Worm (Caenorhabditis elegans) whole organism, L2 larva: Measurements from ENCODE around the gene twk-13.
A peak's percentile ranks its signal among the peaks of the same experiment; 100 is the strongest.

ENCODE experiments used
- C34F6.9 ChIP-seq: fragments of 150-350 bp; optimal IDR thresholded peaks from 2 replicates; lab custom pipeline; 2014; ENCODE audit warnings: missing biosample characterization, missing genetic modification characterization
- F13H6.1 ChIP-seq: sonication (generic microtip); optimal IDR thresholded peaks from 2 replicates; lab custom pipeline; 2016; ENCODE audit warnings: missing genetic modification characterization, missing compliant biosample characterization
- R02D3.7 ChIP-seq: fragments of 150-350 bp; optimal IDR thresholded peaks from 2 replicates; lab custom pipeline; 2014; ENCODE audit warnings: missing biosample characterization, missing genetic modification characterization
- Y55F3AM.14 ChIP-seq: fragments of 200-800 bp; sonication (Bioruptor generic); optimal IDR thresholded peaks from 2 replicates; lab custom pipeline; 2018; ENCODE audit warnings: mild to moderate bottlenecking, missing genetic modification characterization, missing compliant biosample characterization
- ZK546.5 ChIP-seq: sonication (generic microtip); optimal IDR thresholded peaks from 2 replicates; lab custom pipeline; 2017; ENCODE audit warnings: missing biosample characterization, missing genetic modification characterization
- alr-1 ChIP-seq: fragments of 150-350 bp; optimal IDR thresholded peaks from 2 replicates; lab custom pipeline; 2014; ENCODE audit warnings: missing biosample characterization, missing genetic modification characterization
- aly-2 ChIP-seq: fragments of 150-350 bp; optimal IDR thresholded peaks from 2 replicates; lab custom pipeline; 2014; ENCODE audit warnings: missing biosample characterization, missing genetic modification characterization
- ama-1 ChIP-seq: fragments of 150-350 bp; optimal IDR thresholded peaks from 2 replicates; lab custom pipeline; 2018; ENCODE audit warnings: inconsistent platforms
- blmp-1 ChIP-seq: sonication (generic microtip); optimal IDR thresholded peaks from 2 replicates; lab custom pipeline; 2017; ENCODE audit warnings: missing genetic modification characterization, mild to moderate bottlenecking, missing compliant biosample characterization, antibody characterized with exemption, moderate library complexity; ENCODE audit not compliant: insufficient read depth
- ceh-16 ChIP-seq: fragments of 150-350 bp; optimal IDR thresholded peaks from 2 replicates; lab custom pipeline; 2014; ENCODE audit warnings: missing biosample characterization, missing genetic modification characterization
- ceh-82 ChIP-seq: fragments of 150-350 bp; optimal IDR thresholded peaks from 2 replicates; lab custom pipeline; 2014; ENCODE audit warnings: missing biosample characterization, missing genetic modification characterization
- crh-2 ChIP-seq: sonication (generic microtip); optimal IDR thresholded peaks from 2 replicates; lab custom pipeline; 2017; ENCODE audit warnings: missing biosample characterization, missing genetic modification characterization
- dmd-4 ChIP-seq: sonication (generic microtip); optimal IDR thresholded peaks from 2 replicates; lab custom pipeline; 2017; ENCODE audit warnings: missing biosample characterization, missing genetic modification characterization
- egl-27 ChIP-seq: sonication (generic microtip); optimal IDR thresholded peaks from 3 replicates; lab custom pipeline; 2017; ENCODE audit warnings: missing biosample characterization, missing genetic modification reagents, missing genetic modification characterization
- elt-1 ChIP-seq: fragments of 150-350 bp; optimal IDR thresholded peaks from 2 replicates; lab custom pipeline; 2014; ENCODE audit warnings: missing biosample characterization, missing genetic modification characterization
- elt-3 ChIP-seq: sonication (generic microtip); optimal IDR thresholded peaks from 2 replicates; lab custom pipeline; 2017; ENCODE audit warnings: missing biosample characterization, missing genetic modification characterization
- fos-1 ChIP-seq: fragments of 150-350 bp; optimal IDR thresholded peaks from 2 replicates; lab custom pipeline; 2014; ENCODE audit warnings: missing biosample characterization, missing genetic modification characterization
- gmeb-1 ChIP-seq: fragments of 150-350 bp; optimal IDR thresholded peaks from 2 replicates; lab custom pipeline; 2014; ENCODE audit warnings: missing biosample characterization, missing genetic modification characterization
- lin-11 ChIP-seq: fragments of 150-350 bp; sonication (generic microtip); optimal IDR thresholded peaks from 2 replicates; lab custom pipeline; 2014; ENCODE audit warnings: missing biosample characterization, missing genetic modification characterization, inconsistent platforms, mixed read lengths
- lin-13 ChIP-seq: fragments of 150-350 bp; optimal IDR thresholded peaks from 2 replicates; lab custom pipeline; 2014; ENCODE audit warnings: missing biosample characterization, missing genetic modification reagents, missing genetic modification characterization
- lin-39 ChIP-seq: fragments of 150-350 bp; optimal IDR thresholded peaks from 2 replicates; lab custom pipeline; 2014; ENCODE audit warnings: missing biosample characterization, missing genetic modification reagents, missing genetic modification characterization
- lsy-2 ChIP-seq, 2 experiments: fragments of 150-350 bp in 1 of 2; sonication (generic microtip) in 1 of 2; optimal IDR thresholded peaks; 2 replicates each; lab custom pipeline; 2014 to 2017; ENCODE audit warnings: missing biosample characterization in 2 of 2, missing genetic modification characterization in 2 of 2
- mab-5 ChIP-seq: fragments of 150-350 bp; optimal IDR thresholded peaks from 2 replicates; lab custom pipeline; 2014; ENCODE audit warnings: missing biosample characterization, missing genetic modification characterization
- mbf-1 ChIP-seq: sonication (generic microtip); optimal IDR thresholded peaks from 2 replicates; lab custom pipeline; 2017; ENCODE audit warnings: missing biosample characterization, missing genetic modification characterization
- mdl-1 ChIP-seq, 2 experiments: fragments of 150-350 bp in 1 of 2; sonication (generic microtip) in 1 of 2; optimal IDR thresholded peaks; 2 replicates each; lab custom pipeline; 2017; ENCODE audit warnings: missing biosample characterization in 2 of 2, missing genetic modification characterization in 2 of 2
- nhr-10 ChIP-seq: sonication (generic microtip); optimal IDR thresholded peaks from 2 replicates; lab custom pipeline; 2017; ENCODE audit warnings: missing biosample characterization, missing genetic modification characterization
- nhr-11 ChIP-seq: fragments of 150-350 bp; optimal IDR thresholded peaks from 2 replicates; lab custom pipeline; 2014; ENCODE audit warnings: missing biosample characterization, missing genetic modification characterization
- nhr-12 ChIP-seq: fragments of 150-350 bp; optimal IDR thresholded peaks from 2 replicates; lab custom pipeline; 2014; ENCODE audit warnings: missing biosample characterization, missing genetic modification characterization
- nhr-129 ChIP-seq: fragments of 150-350 bp; optimal IDR thresholded peaks from 2 replicates; lab custom pipeline; 2014; ENCODE audit warnings: missing biosample characterization, missing genetic modification characterization
- nhr-21 ChIP-seq: fragments of 150-350 bp; optimal IDR thresholded peaks from 2 replicates; lab custom pipeline; 2014; ENCODE audit warnings: missing biosample characterization, missing genetic modification characterization
- nhr-23 ChIP-seq: fragments of 150-350 bp; optimal IDR thresholded peaks from 2 replicates; lab custom pipeline; 2014; ENCODE audit warnings: missing biosample characterization, missing genetic modification reagents, missing genetic modification characterization
- nhr-237 ChIP-seq: fragments of 150-350 bp; optimal IDR thresholded peaks from 2 replicates; lab custom pipeline; 2014; ENCODE audit warnings: missing biosample characterization, missing genetic modification characterization
- nhr-25 ChIP-seq: fragments of 150-350 bp; sonication (generic microtip); optimal IDR thresholded peaks from 3 replicates; lab custom pipeline; 2014; ENCODE audit warnings: missing biosample characterization, missing genetic modification characterization
- nhr-6 ChIP-seq: fragments of 150-350 bp; optimal IDR thresholded peaks from 2 replicates; lab custom pipeline; 2014; ENCODE audit warnings: missing biosample characterization, missing genetic modification characterization
- nhr-77 ChIP-seq: fragments of 150-350 bp; optimal IDR thresholded peaks from 2 replicates; lab custom pipeline; 2014; ENCODE audit warnings: missing biosample characterization, missing genetic modification characterization
- peb-1 ChIP-seq: fragments of 150-350 bp; optimal IDR thresholded peaks from 2 replicates; lab custom pipeline; 2014; ENCODE audit warnings: missing biosample characterization, missing genetic modification characterization
- sem-4 ChIP-seq: fragments of 150-350 bp; optimal IDR thresholded peaks from 2 replicates; lab custom pipeline; 2014; ENCODE audit warnings: missing biosample characterization, missing genetic modification reagents, missing genetic modification characterization
- skn-1 ChIP-seq: sonication (generic microtip); optimal IDR thresholded peaks from 2 replicates; lab custom pipeline; 2017; ENCODE audit warnings: missing biosample characterization, missing genetic modification characterization
- sma-3 ChIP-seq: sonication (generic microtip); optimal IDR thresholded peaks from 2 replicates; lab custom pipeline; 2016; ENCODE audit warnings: missing genetic modification reagents, missing genetic modification characterization, missing compliant biosample characterization
- sma-9 ChIP-seq, 2 experiments: fragments of 150-350 bp in 1 of 2; sonication (generic microtip) in 1 of 2; optimal IDR thresholded peaks; 2 replicates each; lab custom pipeline; 2014 to 2016; ENCODE audit warnings: missing genetic modification characterization in 2 of 2, mild to moderate bottlenecking in 1 of 2, missing biosample characterization in 1 of 2, missing compliant biosample characterization in 1 of 2, missing genetic modification reagents in 1 of 2, moderate library complexity in 1 of 2
- snpc-4 ChIP-seq: fragments of 150-350 bp; optimal IDR thresholded peaks from 2 replicates; lab custom pipeline; 2014; ENCODE audit warnings: missing biosample characterization, missing genetic modification characterization
- unc-39 ChIP-seq: fragments of 150-350 bp; optimal IDR thresholded peaks from 2 replicates; lab custom pipeline; 2014; ENCODE audit warnings: missing biosample characterization, missing genetic modification characterization
- unc-55 ChIP-seq: fragments of 150-350 bp; sonication (generic microtip); optimal IDR thresholded peaks from 3 replicates; lab custom pipeline; 2014; ENCODE audit warnings: missing biosample characterization, missing genetic modification reagents, missing genetic modification characterization
- unc-62 ChIP-seq: fragments of 150-350 bp; optimal IDR thresholded peaks from 2 replicates; lab custom pipeline; 2014; ENCODE audit warnings: missing biosample characterization, missing genetic modification reagents, missing genetic modification characterization
- zag-1 ChIP-seq: fragments of 150-350 bp; optimal IDR thresholded peaks from 2 replicates; lab custom pipeline; 2014; ENCODE audit warnings: missing biosample characterization, missing genetic modification characterization
- ztf-1 ChIP-seq: fragments of 200-800 bp; sonication (Bioruptor generic); conservative IDR thresholded peaks from 2 replicates; pipeline ENCODE4 v1.3.6; 2022; ENCODE audit warnings: missing genetic modification characterization, missing compliant biosample characterization
- ztf-11 ChIP-seq: sonication (generic microtip); optimal IDR thresholded peaks from 2 replicates; lab custom pipeline; 2017; ENCODE audit warnings: missing biosample characterization, missing genetic modification characterization
- ztf-4 ChIP-seq: fragments of 150-350 bp; optimal IDR thresholded peaks from 2 replicates; lab custom pipeline; 2014; ENCODE audit warnings: missing biosample characterization, missing genetic modification characterization

The twk-13 gene

ce11 chrV:12344845-12345244 is 7.1 kb upstream of the twk-13 start, which contains the start of gene F23H12.3:
Gene F23H12.3 (plus strand): TSS chrV:12345145.
- TF ChIP-seq nhr-129 (tag; lab: Kevin White, UChicago) (no peak), ztf-4 (tag; lab: Kevin White, UChicago) (no peak), ztf-11 (tag; lab: Kevin White, UChicago) (no peak), R02D3.7 (no peak), lin-11 (no peak), unc-55 (no peak), nhr-23 (tag; lab: Kevin White, UChicago) (no peak), ceh-16 (tag; lab: Kevin White, UChicago) (no peak), elt-1 (no peak)
- TF ChIP-seq, all 48 proteins: peak for 0

- TF ChIP-seq ztf-4 (tag; lab: Kevin White, UChicago) = peak; percentile 61
- TF ChIP-seq mbf-1 (tag; lab: Kevin White, UChicago) = peak; percentile 44
- TF ChIP-seq R02D3.7 = peak; percentile 70
- TF ChIP-seq elt-1 = no peak
- TF ChIP-seq gmeb-1 (tag; lab: Kevin White, UChicago) = peak; percentile 99
- peak in 1 of 2 experiments; percentile 62 for TF ChIP-seq mdl-1 (tag; optimal IDR thresholded peaks at IDR 0.05; lab: Kevin White, UChicago)
- TF ChIP-seq dmd-4 (tag; lab: Kevin White, UChicago) = peak; percentile 56
- peak; percentile 91 to 97 for TF ChIP-seq lsy-2 (tag; optimal IDR thresholded peaks at IDR 0.05; lab: Kevin White, UChicago)
- no peak for TF ChIP-seq aly-2 (tag; lab: Kevin White, UChicago)
- TF ChIP-seq skn-1 (tag; lab: Kevin White, UChicago) = peak; percentile 48
- TF ChIP-seq nhr-23 (tag; lab: Kevin White, UChicago) = no peak
- TF ChIP-seq Y55F3AM.14 (GFP tag; lab: Kevin White, UChicago) = peak; percentile 16
- TF ChIP-seq snpc-4 (tag; lab: Kevin White, UChicago) = peak; percentile 85
- TF ChIP-seq ceh-16 (tag; lab: Kevin White, UChicago) = peak; percentile 55
- peak; percentile 95 for TF ChIP-seq nhr-25 (tag; lab: Kevin White, UChicago)
- peak; percentile 26 for TF ChIP-seq blmp-1
- no peak for TF ChIP-seq alr-1
- TF ChIP-seq nhr-129 (tag; lab: Kevin White, UChicago) = peak; percentile 82
- TF ChIP-seq nhr-11 (tag; lab: Kevin White, UChicago) = no peak
- peak; percentile 96 for TF ChIP-seq sem-4 (tag; lab: Kevin White, UChicago)
- TF ChIP-seq zag-1 (tag; lab: Kevin White, UChicago) = peak; percentile 39
- no peak for TF ChIP-seq ceh-82 (tag; lab: Kevin White, UChicago)
- no peak for TF ChIP-seq lin-39 (tag; lab: Kevin White, UChicago)
- peak; percentile 60 for TF ChIP-seq unc-62 (GFP tag; lab: Kevin White, UChicago)
- TF ChIP-seq lin-11 = peak; percentile 75
- peak; percentile 53 for TF ChIP-seq nhr-77 (tag; lab: Kevin White, UChicago)
- TF ChIP-seq C34F6.9 = peak; percentile 97
- peak; percentile 94 for TF ChIP-seq sma-3 (GFP tag; lab: Kevin White, UChicago)
- no peak for TF ChIP-seq ztf-1 (GFP tag; lab: Robert Waterston, UW)
- TF ChIP-seq fos-1 (tag; lab: Kevin White, UChicago) = peak; percentile 68
- peak; percentile 65 for TF ChIP-seq nhr-237
- peak; percentile 98 for TF ChIP-seq sma-9 (GFP tag; optimal IDR thresholded peaks at IDR 0.05; lab: Kevin White, UChicago)
- no peak for TF ChIP-seq sma-9 (tag; optimal IDR thresholded peaks at IDR 0.05; lab: Kevin White, UChicago)
- peak; percentile 89 for TF ChIP-seq egl-27 (tag; lab: Kevin White, UChicago)
- no peak for TF ChIP-seq nhr-10 (tag; lab: Kevin White, UChicago)
- TF ChIP-seq mab-5 = peak; percentile 91
- no peak for TF ChIP-seq peb-1 (tag; lab: Kevin White, UChicago)
- no peak for TF ChIP-seq nhr-12 (tag; lab: Kevin White, UChicago)
- TF ChIP-seq ZK546.5 = peak; percentile 51
- TF ChIP-seq unc-39 (tag; lab: Kevin White, UChicago) = no peak
- peak; percentile 90 for TF ChIP-seq nhr-21 (tag; lab: Kevin White, UChicago)
- no peak for TF ChIP-seq elt-3 (tag; lab: Kevin White, UChicago)
- peak; percentile 73 for TF ChIP-seq ama-1 (lab: Kevin White, UChicago)
- no peak for TF ChIP-seq nhr-6 (tag; lab: Kevin White, UChicago)
- no peak for TF ChIP-seq ztf-11 (tag; lab: Kevin White, UChicago)
- TF ChIP-seq lin-13 (GFP tag; lab: Kevin White, UChicago) = peak; percentile 92
- TF ChIP-seq crh-2 (tag; lab: Kevin White, UChicago) = peak; percentile 97
- peak; percentile 90 for TF ChIP-seq F13H6.1 (tag; lab: Kevin White, UChicago)
- TF ChIP-seq unc-55 = peak; percentile 98
Measured at ce11 chrV:12343419-12343969, 5.7 kb upstream of the twk-13 start, which contains the start of gene tomm-20. Gene tomm-20 (minus strand): TSS chrV:12343469.
